Fruit fly (Drosophila melanogaster) whole organism, embryonic: ENCODE data around the gene CG15347.

Experiments used
- Atf6 ChIP-seq: fragments of 200-800 bp; sonication (Bioruptor generic); IDR thresholded peaks from 2 replicates; pipeline ENCODE4 v1.3.6; 2022; ENCODE audit warnings: missing biosample characterization, missing genetic modification characterization
- CG10147 ChIP-seq: fragments of 200-800 bp; sonication (Bioruptor generic); optimal IDR thresholded peaks from 2 replicates; lab custom pipeline; 2019; ENCODE audit warnings: missing biosample characterization, mild to moderate bottlenecking, missing genetic modification characterization, moderate library complexity
- CG10565 ChIP-seq: fragments of 200-800 bp; sonication (Bioruptor generic); optimal IDR thresholded peaks from 3 replicates; lab custom pipeline; 2016; ENCODE audit warnings: missing biosample characterization, mild to moderate bottlenecking, missing genetic modification characterization
- CG12219 ChIP-seq: fragments of 200-800 bp; sonication (Bioruptor generic); optimal IDR thresholded peaks from 3 replicates; lab custom pipeline; 2018; ENCODE audit warnings: missing biosample characterization, mild to moderate bottlenecking, missing genetic modification characterization
- CG13123 ChIP-seq: fragments of 200-800 bp; sonication (Bioruptor generic); optimal IDR thresholded peaks from 2 replicates; lab custom pipeline; 2016; ENCODE audit warnings: missing biosample characterization, missing genetic modification characterization
- CG14014 ChIP-seq: fragments of 200-800 bp; sonication (Bioruptor generic); IDR thresholded peaks from 2 replicates; pipeline ENCODE4 v1.3.6; 2022; ENCODE audit warnings: missing biosample characterization, missing genetic modification characterization
- CG14860 ChIP-seq: fragments of 200-800 bp; sonication (Bioruptor generic); IDR thresholded peaks from 3 replicates; pipeline ENCODE4 v1.3.6; 2022; ENCODE audit warnings: missing biosample characterization, missing genetic modification characterization; ENCODE audit not compliant: partially characterized antibody
- CG17385 ChIP-seq: fragments of 200-800 bp; sonication (Bioruptor generic); optimal IDR thresholded peaks from 3 replicates; lab custom pipeline; 2018; ENCODE audit warnings: missing biosample characterization, mild to moderate bottlenecking, missing genetic modification characterization
- CG17829 ChIP-seq: fragments of 200-800 bp; optimal IDR thresholded peaks from 2 replicates; lab custom pipeline; 2019; ENCODE audit warnings: missing biosample characterization, mild to moderate bottlenecking, missing genetic modification characterization, moderate library complexity
- CG18011 ChIP-seq: fragments of 200-800 bp; sonication (Bioruptor generic); optimal IDR thresholded peaks from 2 replicates; lab custom pipeline; 2017; ENCODE audit warnings: missing biosample characterization, missing genetic modification characterization, mild to moderate bottlenecking, moderate library complexity, missing genotype
- CG18262 ChIP-seq: fragments of 200-800 bp; optimal IDR thresholded peaks from 3 replicates; lab custom pipeline; 2019; ENCODE audit warnings: missing biosample characterization, mild to moderate bottlenecking, missing genetic modification characterization, moderate library complexity
- CG30020 ChIP-seq: fragments of 200-800 bp; optimal IDR thresholded peaks from 2 replicates; lab custom pipeline; 2019; ENCODE audit warnings: missing biosample characterization, mild to moderate bottlenecking, missing genetic modification characterization, moderate library complexity
- CG3281 ChIP-seq: fragments of 200-800 bp; sonication (Bioruptor generic); optimal IDR thresholded peaks from 3 replicates; lab custom pipeline; 2017; ENCODE audit warnings: missing biosample characterization, mild to moderate bottlenecking, missing genetic modification characterization
- CG34376 ChIP-seq: fragments of 200-800 bp; sonication (Bioruptor generic); optimal IDR thresholded peaks from 2 replicates; lab custom pipeline; 2018; ENCODE audit warnings: missing biosample characterization, mild to moderate bottlenecking, missing genetic modification characterization
- CG4282 ChIP-seq: fragments of 200-800 bp; sonication (Bioruptor generic); optimal IDR thresholded peaks from 2 replicates; lab custom pipeline; 2016; ENCODE audit warnings: missing biosample characterization, missing genetic modification characterization
- CG4404 ChIP-seq: fragments of 200-800 bp; sonication (Bioruptor generic); IDR thresholded peaks from 2 replicates; pipeline ENCODE4 v1.3.6; 2022; ENCODE audit warnings: missing biosample characterization, missing genetic modification characterization
- CG4617 ChIP-seq: fragments of 200-800 bp; sonication (Bioruptor generic); optimal IDR thresholded peaks from 3 replicates; lab custom pipeline; 2016; ENCODE audit warnings: missing biosample characterization, missing genetic modification characterization, borderline replicate concordance
- CG6791 ChIP-seq: fragments of 200-800 bp; sonication (Bioruptor generic); IDR thresholded peaks from 3 replicates; pipeline ENCODE4 v1.3.6; 2022; ENCODE audit warnings: missing biosample characterization, missing genetic modification characterization; ENCODE audit not compliant: partially characterized antibody
- CG7987 ChIP-seq: fragments of 200-800 bp; sonication (Bioruptor generic); optimal IDR thresholded peaks from 2 replicates; lab custom pipeline; 2018; ENCODE audit warnings: missing biosample characterization, mild to moderate bottlenecking, missing genetic modification characterization, moderate library complexity
- CG9215 ChIP-seq: fragments of 200-800 bp; sonication (Bioruptor generic); IDR thresholded peaks from 2 replicates; pipeline ENCODE4 v1.3.6; 2022; ENCODE audit warnings: missing biosample characterization, missing genetic modification characterization
- Chrac-16 ChIP-seq: fragments of 200-800 bp; sonication (Bioruptor generic); optimal IDR thresholded peaks from 3 replicates; lab custom pipeline; 2016; ENCODE audit warnings: missing biosample characterization, missing genetic modification characterization
- D19A ChIP-seq: fragments of 200-800 bp; optimal IDR thresholded peaks from 3 replicates; lab custom pipeline; 2019; ENCODE audit warnings: missing biosample characterization, mild to moderate bottlenecking, missing genetic modification characterization, moderate library complexity
- E2f2 ChIP-seq: fragments of 200-800 bp; sonication (Bioruptor generic); IDR thresholded peaks from 2 replicates; pipeline ENCODE4 v1.3.6; 2022; ENCODE audit warnings: missing biosample characterization, missing genetic modification characterization
- ERR ChIP-seq: fragments of 200-800 bp; sonication (Bioruptor generic); optimal IDR thresholded peaks from 2 replicates; lab custom pipeline; 2016; ENCODE audit warnings: missing biosample characterization, missing genetic modification characterization
- Eip74EF ChIP-seq, 2 experiments: fragments of 200-800 bp in 1 of 2; fragments of >200 bp in 1 of 2; sonication (Bioruptor generic) in 1 of 2; optimal IDR thresholded peaks; 2 replicates each; lab custom pipeline; 2017 to 2019; ENCODE audit warnings: missing biosample characterization in 2 of 2, missing genetic modification characterization in 2 of 2, mild to moderate bottlenecking in 1 of 2, moderate library complexity in 1 of 2
- Hmx ChIP-seq: fragments of 200-800 bp; sonication (Bioruptor generic); optimal IDR thresholded peaks from 2 replicates; lab custom pipeline; 2016; ENCODE audit warnings: missing biosample characterization, missing genetic modification characterization
- Hr39 ChIP-seq: fragments of >200 bp; optimal IDR thresholded peaks from 2 replicates; lab custom pipeline; 2017
- NC2β ChIP-seq: fragments of 200-800 bp; sonication (Bioruptor generic); optimal IDR thresholded peaks from 2 replicates; lab custom pipeline; 2016; ENCODE audit warnings: missing biosample characterization, missing genetic modification characterization
- Nf-YB ChIP-seq: fragments of 200-800 bp; sonication (Bioruptor generic); optimal IDR thresholded peaks from 3 replicates; lab custom pipeline; 2019; ENCODE audit warnings: missing biosample characterization, mild to moderate bottlenecking, missing genetic modification characterization, moderate library complexity
- Optix ChIP-seq: fragments of 200-800 bp; sonication (Bioruptor generic); IDR thresholded peaks from 3 replicates; pipeline ENCODE4 v1.3.6; 2022; ENCODE audit warnings: missing biosample characterization, missing genetic modification characterization
- Poxn ChIP-seq: fragments of 200-800 bp; sonication (Bioruptor generic); IDR thresholded peaks from 2 replicates; pipeline ENCODE4 v1.3.6; 2022; ENCODE audit warnings: missing biosample characterization, missing genetic modification characterization
- Stat92E ChIP-seq, 3 experiments: fragments of >200 bp in 2 of 3; fragments of 200-800 bp in 1 of 3; sonication (Bioruptor generic) in 1 of 3; optimal IDR thresholded peaks; 2 replicates each; lab custom pipeline; 2017 to 2019; ENCODE audit warnings: missing biosample characterization in 3 of 3, missing genetic modification characterization in 3 of 3, mild to moderate bottlenecking in 1 of 3, moderate library complexity in 1 of 3
- Tbp ChIP-seq: fragments of >200 bp; optimal IDR thresholded peaks from 2 replicates; lab custom pipeline; 2018; ENCODE audit warnings: missing biosample characterization, missing genetic modification characterization
- abd-A ChIP-seq: fragments of 200-800 bp; sonication (Bioruptor generic); optimal IDR thresholded peaks from 3 replicates; lab custom pipeline; 2019; ENCODE audit warnings: missing biosample characterization, mild to moderate bottlenecking, missing genetic modification characterization, moderate library complexity
- amos ChIP-seq: fragments of 200-800 bp; sonication (Bioruptor generic); IDR thresholded peaks from 2 replicates; pipeline ENCODE4 v1.3.6; 2022; ENCODE audit warnings: missing biosample characterization, missing genetic modification characterization; ENCODE audit not compliant: partially characterized antibody
- aop ChIP-seq: fragments of 200-800 bp; sonication (Bioruptor generic); IDR thresholded peaks from 2 replicates; pipeline ENCODE4 v1.3.6; 2022; ENCODE audit warnings: missing biosample characterization, missing genetic modification characterization
- ash1 ChIP-seq: fragments of 200-800 bp; sonication (Bioruptor generic); optimal IDR thresholded peaks from 2 replicates; lab custom pipeline; 2018; ENCODE audit warnings: missing biosample characterization, mild to moderate bottlenecking, missing genetic modification characterization
- dysf ChIP-seq: fragments of 200-800 bp; sonication (Bioruptor generic); IDR thresholded peaks from 3 replicates; pipeline ENCODE4 v1.3.6; 2022; ENCODE audit warnings: missing biosample characterization, missing genetic modification characterization
- fd3F ChIP-seq: fragments of 200-800 bp; sonication (Bioruptor generic); optimal IDR thresholded peaks from 2 replicates; lab custom pipeline; 2018; ENCODE audit warnings: missing biosample characterization, mild to moderate bottlenecking, missing genetic modification characterization, moderate library complexity
- insv ChIP-seq, 2 experiments: fragments of 200-800 bp; sonication (Bioruptor generic); optimal IDR thresholded peaks; 3 replicates each; lab custom pipeline; 2016 to 2018; ENCODE audit warnings: missing biosample characterization in 2 of 2, missing genetic modification characterization in 2 of 2
- kay ChIP-seq: fragments of 200-800 bp; sonication (Bioruptor generic); optimal IDR thresholded peaks from 2 replicates; lab custom pipeline; 2016; ENCODE audit warnings: missing biosample characterization, missing genetic modification characterization
- nau ChIP-seq: fragments of 200-800 bp; sonication (Bioruptor generic); optimal IDR thresholded peaks from 3 replicates; lab custom pipeline; 2017; ENCODE audit warnings: missing biosample characterization, mild to moderate bottlenecking, missing genetic modification characterization, missing genetic modification reagents
- nom ChIP-seq: fragments of 200-800 bp; sonication (Bioruptor generic); optimal IDR thresholded peaks from 2 replicates; lab custom pipeline; 2017; ENCODE audit warnings: missing biosample characterization, missing genetic modification characterization, mild to moderate bottlenecking, moderate library complexity, missing genetic modification reagents
- onecut ChIP-seq: fragments of 200-800 bp; sonication (Bioruptor generic); IDR thresholded peaks from 2 replicates; pipeline ENCODE4 v1.3.6; 2022; ENCODE audit warnings: missing biosample characterization, missing genetic modification characterization
- ro ChIP-seq: fragments of 200-800 bp; sonication (Bioruptor generic); IDR thresholded peaks from 2 replicates; pipeline ENCODE4 v1.3.6; 2022; ENCODE audit warnings: missing biosample characterization, missing genetic modification characterization
- tgo ChIP-seq: fragments of 200-800 bp; sonication (Bioruptor generic); IDR thresholded peaks from 3 replicates; pipeline ENCODE4 v1.3.6; 2022; ENCODE audit warnings: missing biosample characterization, missing genetic modification characterization
- wek ChIP-seq: fragments of 200-800 bp; sonication (Bioruptor generic); optimal IDR thresholded peaks from 3 replicates; lab custom pipeline; 2018; ENCODE audit warnings: missing biosample characterization, mild to moderate bottlenecking, missing genetic modification characterization, moderate library complexity
- z ChIP-seq: fragments of 200-800 bp; sonication (Bioruptor generic); IDR thresholded peaks from 3 replicates; pipeline ENCODE4 v1.3.6; 2022; ENCODE audit warnings: missing biosample characterization, missing genetic modification characterization
- zf30C ChIP-seq: fragments of 200-800 bp; sonication (Bioruptor generic); optimal IDR thresholded peaks from 3 replicates; lab custom pipeline; 2018; ENCODE audit warnings: missing biosample characterization, mild to moderate bottlenecking, missing genetic modification characterization

The CG15347 gene

dm6 chrX:8464378-8465036 is 3.8 kb upstream of the CG15347 start, which contains the start of gene Sptr (continued):
- no peak for TF ChIP-seq CG14860 (GFP tag; lab: Robert Waterston, UW)
- peak; percentile 23 for TF ChIP-seq ash1 (GFP tag; lab: Kevin White, UChicago)
- TF ChIP-seq CG7987 (GFP tag; lab: Kevin White, UChicago): peak; percentile 43
- peak; percentile 72 for TF ChIP-seq Chrac-16 (GFP tag; lab: Kevin White, UChicago)
- peak; percentile 48 for TF ChIP-seq wek (GFP tag; lab: Kevin White, UChicago)
- TF ChIP-seq abd-A: peak; percentile 66
- TF ChIP-seq fd3F: peak; percentile 86
- peak; percentile 17 for TF ChIP-seq NC2β (GFP tag; lab: Kevin White, UChicago)
- TF ChIP-seq aop (GFP tag; lab: Robert Waterston, UW): peak; percentile 56; the same call in 1 of the 2 replicates
- TF ChIP-seq CG13123 (GFP tag; lab: Kevin White, UChicago): peak; percentile 38
- TF ChIP-seq CG4404: peak; percentile 65
- TF ChIP-seq CG30020 (tag; lab: Kevin White, UChicago): peak; percentile 18
- peak; percentile 95 for TF ChIP-seq dysf (GFP tag; lab: Robert Waterston, UW)
- TF ChIP-seq insv (GFP tag; optimal IDR thresholded peaks at IDR 0.05; lab: Kevin White, UChicago): peak in 1 of 2 experiments; percentile 52
- peak; percentile 65 for TF ChIP-seq Hmx (GFP tag; lab: Kevin White, UChicago)
- peak; percentile 92 for TF ChIP-seq CG18011 (GFP tag; lab: Kevin White, UChicago)
- TF ChIP-seq CG17829 (tag; lab: Kevin White, UChicago): peak; percentile 80
- peak; percentile 92 for TF ChIP-seq tgo (GFP tag; lab: Robert Waterston, UW)
- TF ChIP-seq Atf6 (GFP tag; lab: Robert Waterston, UW): peak; percentile 95
- TF ChIP-seq Hr39 (lab: Kevin White, UChicago): no peak
- no peak for TF ChIP-seq Tbp (GFP tag; lab: Kevin White, UChicago)
- TF ChIP-seq CG14014 (GFP tag; lab: Robert Waterston, UW): peak; percentile 92
- peak; percentile 7 for TF ChIP-seq CG4282 (GFP tag; lab: Kevin White, UChicago)
- no peak for TF ChIP-seq Stat92E (GFP tag; optimal IDR thresholded peaks at IDR 0.05; lab: Kevin White, UChicago)
- peak; percentile 70 for TF ChIP-seq ERR
- TF ChIP-seq nau: peak; percentile 80
- peak; percentile 76 for TF ChIP-seq CG12219 (GFP tag; lab: Kevin White, UChicago)
- peak in 1 of 2 experiments; percentile 82 for TF ChIP-seq Eip74EF (GFP tag; optimal IDR thresholded peaks at IDR 0.05; lab: Kevin White, UChicago)
- peak; percentile 25 for TF ChIP-seq CG4617 (GFP tag; lab: Kevin White, UChicago)
- TF ChIP-seq CG34376 (GFP tag; lab: Kevin White, UChicago): peak; percentile 93
- TF ChIP-seq Optix (GFP tag; lab: Robert Waterston, UW): peak; percentile 36; the same call in 1 of the 3 replicates
- peak; percentile 68 for TF ChIP-seq Nf-YB (GFP tag; lab: Kevin White, UChicago)
- peak; percentile 86 for TF ChIP-seq CG9215 (GFP tag; lab: Robert Waterston, UW)
- peak; percentile 66 for TF ChIP-seq kay (GFP tag; lab: Kevin White, UChicago)
- peak; percentile 63 for TF ChIP-seq onecut (GFP tag; lab: Robert Waterston, UW)
- peak; percentile 66; the same call in 1 of the 2 replicates for TF ChIP-seq Poxn (GFP tag; lab: Robert Waterston, UW)
- no peak for TF ChIP-seq CG6791
- TF ChIP-seq D19A: peak; percentile 79
- peak; percentile 94 for TF ChIP-seq CG3281 (GFP tag; lab: Kevin White, UChicago)
- peak; percentile 75 for TF ChIP-seq CG18262
- peak; percentile 84 for TF ChIP-seq CG17385 (GFP tag; lab: Kevin White, UChicago)
- TF ChIP-seq CG10147 (GFP tag; lab: Kevin White, UChicago): peak; percentile 91
- TF ChIP-seq CG10565 (GFP tag; lab: Kevin White, UChicago): no peak
- no peak for TF ChIP-seq z (GFP tag; lab: Robert Waterston, UW)
- peak; percentile 88 for TF ChIP-seq nom
- TF ChIP-seq E2f2 (GFP tag; lab: Robert Waterston, UW): peak; percentile 77
- peak; percentile 56 for TF ChIP-seq ro (GFP tag; lab: Robert Waterston, UW)
- no peak for TF ChIP-seq zf30C
- no peak for TF ChIP-seq amos (GFP tag; lab: Robert Waterston, UW)
